Worm (Caenorhabditis elegans) whole organism, midembryonic: ENCODE results near the gene bicd-1.

ENCODE experiments used
- cog-1 ChIP-seq: sonication (generic microtip); optimal IDR thresholded peaks from 2 replicates; lab custom pipeline; 2016; ENCODE audit warnings: missing genetic modification characterization, missing compliant biosample characterization
- flt-1 ChIP-seq: fragments of 200-800 bp; sonication (Bioruptor generic); IDR thresholded peaks from 2 replicates; pipeline ENCODE4 v1.3.6; 2022; ENCODE audit warnings: missing genetic modification characterization, missing compliant biosample characterization
- med-1 ChIP-seq: sonication (generic microtip); optimal IDR thresholded peaks from 2 replicates; lab custom pipeline; 2017; ENCODE audit warnings: missing genetic modification characterization, mild to moderate bottlenecking, missing compliant biosample characterization, antibody characterized with exemption, missing genetic modification reagents; ENCODE audit not compliant: insufficient read depth
- ref-1 ChIP-seq: fragments of 200-800 bp; sonication (Bioruptor generic); conservative IDR thresholded peaks from 2 replicates; pipeline ENCODE4 v1.3.6; 2022; ENCODE audit warnings: missing genetic modification reagents, missing genetic modification characterization, missing compliant biosample characterization
- tab-1 ChIP-seq: fragments of 200-800 bp; sonication (Bioruptor generic); IDR thresholded peaks from 2 replicates; pipeline ENCODE4 v1.3.6; 2022; ENCODE audit warnings: missing genetic modification characterization, missing compliant biosample characterization
- ztf-29 ChIP-seq: fragments of 200-800 bp; sonication (Bioruptor generic); IDR thresholded peaks from 2 replicates; pipeline ENCODE4 v1.3.6; 2022; ENCODE audit warnings: missing genetic modification reagents, missing genetic modification characterization, missing compliant biosample characterization

DNA sequence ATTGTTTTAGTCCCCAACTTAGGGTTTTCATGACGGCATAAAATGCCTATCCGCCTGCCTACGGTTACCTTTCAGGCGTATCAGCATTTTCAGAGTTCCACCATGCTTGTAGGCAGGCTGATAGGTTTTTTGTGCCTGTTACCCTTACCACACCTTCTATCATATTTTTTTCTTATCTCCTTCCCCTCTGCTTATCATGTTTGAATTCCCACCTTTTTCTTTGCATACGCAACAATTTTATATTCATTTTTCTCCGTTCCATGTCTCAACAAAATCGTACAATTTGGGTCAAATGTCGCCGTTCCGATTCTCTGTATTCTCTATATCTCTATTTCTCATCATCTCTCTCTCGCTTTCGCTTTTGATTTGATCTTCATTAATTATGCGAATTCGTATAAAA is 52.5 kb downstream of the bicd-1 start, which contains the start of gene C01G5.9:
- no peak for TF ChIP-seq cog-1 (tag; lab: Kevin White, UChicago)
- no peak for TF ChIP-seq flt-1 (GFP tag; lab: Robert Waterston, UW)
- TF ChIP-seq ref-1 = no peak
- no peak for TF ChIP-seq tab-1 (GFP tag; lab: Robert Waterston, UW)
- TF ChIP-seq ztf-29 (GFP tag; lab: Robert Waterston, UW) = no peak
- TF ChIP-seq med-1 (GFP tag; lab: Kevin White, UChicago) = no peak
